Worm (Caenorhabditis elegans): ENCODE results near the gene C45G9.6.

ce11 chrIII:5017550-5017949 is 18.7 kb upstream of the C45G9.6 start, which contains the start of gene larp-1:
- no peak for TF ChIP-seq fkh-10 (GFP tag; optimal IDR thresholded peaks at IDR 0.05)
- no peak for TF ChIP-seq hlh-13 (GFP tag; optimal IDR thresholded peaks at IDR 0.05)
- no peak for TF ChIP-seq ahr-1 (tag; optimal IDR thresholded peaks at IDR 0.05)
- no peak for TF ChIP-seq pha-4 (tag; optimal IDR thresholded peaks at IDR 0.05)
- no peak for TF ChIP-seq sox-4 (tag; optimal IDR thresholded peaks at IDR 0.05)
- no peak for TF ChIP-seq ceh-24 (tag; optimal IDR thresholded peaks at IDR 0.05)
- no peak for TF ChIP-seq unc-55 (GFP tag; optimal IDR thresholded peaks at IDR 0.05)
